Fruit fly (Drosophila melanogaster): ENCODE data around the gene Cyp9f2.

DNA sequence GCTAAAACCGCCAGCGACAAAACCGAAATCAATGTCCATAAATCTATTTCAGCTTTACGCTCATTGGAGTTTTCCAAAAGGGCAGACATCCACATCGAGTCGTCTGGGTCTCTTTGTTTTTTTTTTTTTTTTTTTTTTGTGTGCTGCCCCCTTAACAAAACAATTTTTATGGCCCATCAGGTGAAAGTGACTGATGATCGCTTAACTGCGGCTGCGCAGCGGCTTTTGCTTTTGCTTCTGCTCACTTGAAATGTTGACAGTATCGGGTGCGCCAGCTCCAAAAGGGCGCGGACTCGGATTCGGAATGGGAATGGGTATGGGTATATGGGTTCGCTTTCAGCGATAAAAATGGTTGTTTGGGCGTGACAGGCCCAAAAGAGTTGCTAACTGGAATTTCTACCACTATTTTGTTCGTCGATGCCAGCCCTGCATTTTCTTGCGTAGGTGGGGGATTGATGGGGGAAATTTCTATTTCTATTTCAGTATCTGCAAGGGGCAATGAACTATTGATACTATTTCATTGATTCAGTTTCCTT lies 43.8 kb downstream of the Cyp9f2 start:
- TF ChIP-seq CG8478 (optimal IDR thresholded peaks at IDR 0.05), result no peak
- TF ChIP-seq CTCF (optimal IDR thresholded peaks at IDR 0.05), result no peak
